Worm (Caenorhabditis elegans): Measurements from ENCODE around the gene C16E9.1.

DNA sequence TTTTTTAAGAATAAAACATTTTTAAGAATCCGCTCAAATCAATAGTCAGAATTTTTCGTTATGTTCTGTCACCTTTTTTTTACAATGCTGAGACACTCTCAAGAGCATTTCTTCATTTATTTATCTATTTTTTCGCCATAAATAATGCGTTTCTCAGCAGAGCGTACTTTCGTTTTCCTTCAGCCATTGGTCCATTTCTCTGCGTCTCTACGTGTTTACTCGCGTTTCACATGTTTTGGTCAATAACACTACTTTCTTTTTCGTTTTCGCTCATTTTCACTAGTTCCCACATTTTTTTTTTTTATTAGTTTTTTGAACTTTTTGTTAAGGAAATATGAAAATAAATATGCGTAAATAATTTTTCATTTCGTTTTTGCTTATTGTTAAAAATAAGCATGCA is 5.6 kb upstream of the C16E9.1 start:
- TF ChIP-seq attf-6 (GFP tag; IDR thresholded peaks at IDR 0.05) (no peak), madf-6 (GFP tag; IDR thresholded peaks at IDR 0.05) (no peak), madf-3 (GFP tag; IDR thresholded peaks at IDR 0.05) (no peak), zfh-2 (GFP tag; conservative IDR thresholded peaks at IDR 0.05) (no peak), ztf-3 (GFP tag; optimal IDR thresholded peaks at IDR 0.05) (no peak), tbp1 (GFP tag; optimal IDR thresholded peaks at IDR 0.05) (no peak)

Measured in whole organism, young adult.